Fruit fly (Drosophila melanogaster) whole organism, adult: ENCODE measurements around the gene Rtnl2.
A peak's percentile ranks its signal among the peaks of the same experiment; 100 is the strongest.

ENCODE experiments used
- CG11617 ChIP-seq: fragments of 200-800 bp; sonication (Bioruptor generic); optimal IDR thresholded peaks from 2 replicates; lab custom pipeline; 2017; ENCODE audit warnings: mild to moderate bottlenecking, missing biosample characterization, missing genetic modification reagents, missing genetic modification characterization
- CG12768 ChIP-seq: fragments of 200-800 bp; sonication (Bioruptor generic); optimal IDR thresholded peaks from 2 replicates; lab custom pipeline; 2017; ENCODE audit warnings: missing biosample characterization, missing genetic modification characterization, mild to moderate bottlenecking, moderate library complexity, missing genetic modification reagents
- CG14711 ChIP-seq: fragments of 200-800 bp; sonication (Bioruptor generic); optimal IDR thresholded peaks from 2 replicates; lab custom pipeline; 2018; ENCODE audit warnings: missing biosample characterization, mild to moderate bottlenecking, missing genetic modification characterization, moderate library complexity
- CG1620 ChIP-seq: fragments of 200-800 bp; sonication (Bioruptor generic); optimal IDR thresholded peaks from 2 replicates; lab custom pipeline; 2016; ENCODE audit warnings: missing biosample characterization, missing genetic modification characterization
- CG33017 ChIP-seq: fragments of 200-800 bp; sonication (Bioruptor generic); optimal IDR thresholded peaks from 2 replicates; lab custom pipeline; 2018; ENCODE audit warnings: missing biosample characterization, mild to moderate bottlenecking, missing genetic modification characterization, moderate library complexity
- CG5204 ChIP-seq: fragments of 200-800 bp; sonication (Bioruptor generic); optimal IDR thresholded peaks from 2 replicates; lab custom pipeline; 2016; ENCODE audit warnings: missing biosample characterization, missing genetic modification characterization
- CG7045 ChIP-seq: fragments of 200-800 bp; sonication (Bioruptor generic); optimal IDR thresholded peaks from 2 replicates; lab custom pipeline; 2017; ENCODE audit warnings: missing biosample characterization, mild to moderate bottlenecking, missing genetic modification characterization
- CG7101 ChIP-seq: fragments of 200-800 bp; sonication (Bioruptor generic); optimal IDR thresholded peaks from 2 replicates; lab custom pipeline; 2018; ENCODE audit warnings: missing biosample characterization, mild to moderate bottlenecking, missing genetic modification characterization, moderate library complexity
- Clk ChIP-seq: fragments of 200-800 bp; sonication (Bioruptor generic); optimal IDR thresholded peaks from 2 replicates; lab custom pipeline; 2017; ENCODE audit warnings: missing biosample characterization, missing genetic modification characterization
- Crg-1 ChIP-seq: fragments of 200-800 bp; sonication (Bioruptor generic); optimal IDR thresholded peaks from 2 replicates; lab custom pipeline; 2016; ENCODE audit warnings: missing biosample characterization, missing genetic modification characterization
- Hr96 ChIP-seq: fragments of 200-800 bp; sonication (Bioruptor generic); optimal IDR thresholded peaks from 2 replicates; lab custom pipeline; 2016; ENCODE audit warnings: missing biosample characterization, missing genetic modification characterization
- Mnt ChIP-seq: fragments of 200-800 bp; sonication (Bioruptor generic); optimal IDR thresholded peaks from 2 replicates; lab custom pipeline; 2016; ENCODE audit warnings: missing biosample characterization, mild to moderate bottlenecking, missing genetic modification characterization
- bab1 ChIP-seq: fragments of 200-800 bp; sonication (Bioruptor generic); optimal IDR thresholded peaks from 3 replicates; lab custom pipeline; 2019; ENCODE audit warnings: missing biosample characterization, mild to moderate bottlenecking, missing genetic modification characterization, moderate library complexity
- cic ChIP-seq: fragments of 200-800 bp; sonication (Bioruptor generic); optimal IDR thresholded peaks from 2 replicates; lab custom pipeline; 2017; ENCODE audit warnings: missing biosample characterization, mild to moderate bottlenecking, missing genetic modification characterization, moderate library complexity
- cnc ChIP-seq, 2 experiments: fragments of >200 bp; optimal IDR thresholded peaks; 2 replicates each; lab custom pipeline; 2017
- kay ChIP-seq: fragments of 200-800 bp; sonication (Bioruptor generic); peaks from one replicate; lab custom pipeline; 2016; ENCODE audit warnings: missing biosample characterization, missing genetic modification characterization, borderline replicate concordance
- ovo ChIP-seq: fragments of 200-800 bp; sonication (Bioruptor generic); optimal IDR thresholded peaks from 2 replicates; lab custom pipeline; 2016; ENCODE audit warnings: missing biosample characterization, missing genetic modification characterization
- pad ChIP-seq: fragments of 200-800 bp; sonication (Bioruptor generic); optimal IDR thresholded peaks from 3 replicates; lab custom pipeline; 2017; ENCODE audit warnings: missing biosample characterization, missing genetic modification characterization, mild to moderate bottlenecking, moderate library complexity, missing genetic modification reagents
- tj ChIP-seq: fragments of 200-800 bp; sonication (Bioruptor generic); optimal IDR thresholded peaks from 3 replicates; lab custom pipeline; 2017; ENCODE audit warnings: missing biosample characterization, mild to moderate bottlenecking, missing genetic modification characterization, moderate library complexity
- toe ChIP-seq: fragments of 200-800 bp; sonication (Bioruptor generic); optimal IDR thresholded peaks from 2 replicates; lab custom pipeline; 2016; ENCODE audit warnings: missing biosample characterization, missing genetic modification characterization

Rtnl2 gene

DNA sequence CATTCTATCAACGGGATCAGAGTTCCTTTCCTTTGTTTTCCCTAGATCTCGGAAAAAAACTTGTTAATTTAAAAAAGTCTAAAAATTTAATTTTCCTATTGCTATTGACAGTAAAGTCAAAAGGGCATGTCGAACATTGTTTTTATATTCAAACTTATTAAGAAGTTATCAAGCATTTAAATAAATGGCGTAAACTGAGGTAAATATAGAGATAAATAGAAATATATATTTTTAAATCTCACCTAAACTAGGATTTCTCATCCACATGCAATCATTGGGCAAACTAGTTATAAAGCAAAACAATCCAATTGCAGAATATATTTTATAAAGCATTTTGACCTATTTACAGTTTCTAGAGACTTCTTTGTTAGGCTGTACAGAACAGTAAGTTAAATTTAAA is 10.7 kb downstream of the Rtnl2 start, which contains the start of gene Ubc84D:
Gene Ubc84D (minus strand): TSS at position 101 of the 400 bp plus-strand sequence.
- TF ChIP-seq ovo (no peak), cic (GFP tag; lab: Kevin White, UChicago) (no peak), CG7045 (GFP tag; lab: Kevin White, UChicago) (no peak), cnc (optimal IDR thresholded peaks at IDR 0.05; lab: Kevin White, UChicago) (no peak), CG33017 (tag; lab: Kevin White, UChicago) (no peak), Clk (GFP tag; lab: Kevin White, UChicago) (no peak), CG7101 (tag; lab: Kevin White, UChicago) (no peak), CG14711 (tag; lab: Kevin White, UChicago) (no peak), CG1620 (GFP tag; lab: Kevin White, UChicago) (no peak), CG5204 (GFP tag; lab: Kevin White, UChicago) (no peak)

DNA sequence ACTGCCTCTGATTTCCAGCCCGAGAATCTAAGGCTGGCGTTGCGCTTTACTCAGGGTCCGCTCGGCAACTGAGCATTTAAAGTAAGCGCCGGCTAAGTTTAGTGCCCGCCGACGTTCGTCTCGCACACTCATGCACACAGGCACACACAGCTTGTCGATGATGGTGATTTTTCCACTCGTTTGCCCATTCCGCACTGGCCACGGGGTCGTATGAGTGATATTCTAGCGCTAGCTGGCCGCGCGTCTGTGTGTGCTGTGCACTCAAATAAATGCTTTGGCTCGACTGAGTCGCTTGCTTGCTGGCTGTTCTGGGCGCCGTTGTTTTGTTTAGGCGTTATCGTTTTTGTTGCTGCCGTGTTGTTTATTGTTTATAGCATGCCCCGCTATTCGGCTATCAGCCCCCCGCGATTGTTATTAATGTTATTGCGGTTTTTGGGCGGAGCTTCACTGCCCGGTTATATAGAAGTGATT is 14.4 kb downstream of the Rtnl2 start, which contains the start of gene alpha-Est8:
Gene alpha-Est8 (minus strand): TSS at position 72 of the 471 bp plus-strand sequence.
- TF ChIP-seq CG5204 (GFP tag; lab: Kevin White, UChicago) = peak; percentile 38
- TF ChIP-seq ovo = peak; percentile 88
- no peak for TF ChIP-seq Crg-1 (GFP tag; lab: Kevin White, UChicago)
- peak; percentile 51 for TF ChIP-seq CG33017 (tag; lab: Kevin White, UChicago)
- TF ChIP-seq cic (GFP tag; lab: Kevin White, UChicago) = peak; percentile 55
- peak; percentile 47 for TF ChIP-seq CG12768
- TF ChIP-seq CG7045 (GFP tag; lab: Kevin White, UChicago) = peak; percentile 38
- TF ChIP-seq bab1 (GFP tag; lab: Kevin White, UChicago) = no peak
- TF ChIP-seq CG1620 (GFP tag; lab: Kevin White, UChicago) = no peak
- peak; percentile 59 for TF ChIP-seq Mnt
- TF ChIP-seq toe (GFP tag; lab: Kevin White, UChicago) = peak; percentile 31
- peak; percentile 3 for TF ChIP-seq tj (GFP tag; lab: Kevin White, UChicago)
- peak; percentile 2 for TF ChIP-seq Hr96 (GFP tag; lab: Kevin White, UChicago)
- peak; percentile 10 for TF ChIP-seq Clk (GFP tag; lab: Kevin White, UChicago)
- peak; percentile 28 for TF ChIP-seq CG7101 (tag; lab: Kevin White, UChicago)
- peak; percentile 29 for TF ChIP-seq CG14711 (tag; lab: Kevin White, UChicago)
- TF ChIP-seq cnc (optimal IDR thresholded peaks at IDR 0.05; lab: Kevin White, UChicago) = no peak
- TF ChIP-seq CG11617 (GFP tag; lab: Kevin White, UChicago) = no peak
- TF ChIP-seq kay = peak; percentile 2
- TF ChIP-seq pad (GFP tag; lab: Kevin White, UChicago) = peak; percentile 14

DNA sequence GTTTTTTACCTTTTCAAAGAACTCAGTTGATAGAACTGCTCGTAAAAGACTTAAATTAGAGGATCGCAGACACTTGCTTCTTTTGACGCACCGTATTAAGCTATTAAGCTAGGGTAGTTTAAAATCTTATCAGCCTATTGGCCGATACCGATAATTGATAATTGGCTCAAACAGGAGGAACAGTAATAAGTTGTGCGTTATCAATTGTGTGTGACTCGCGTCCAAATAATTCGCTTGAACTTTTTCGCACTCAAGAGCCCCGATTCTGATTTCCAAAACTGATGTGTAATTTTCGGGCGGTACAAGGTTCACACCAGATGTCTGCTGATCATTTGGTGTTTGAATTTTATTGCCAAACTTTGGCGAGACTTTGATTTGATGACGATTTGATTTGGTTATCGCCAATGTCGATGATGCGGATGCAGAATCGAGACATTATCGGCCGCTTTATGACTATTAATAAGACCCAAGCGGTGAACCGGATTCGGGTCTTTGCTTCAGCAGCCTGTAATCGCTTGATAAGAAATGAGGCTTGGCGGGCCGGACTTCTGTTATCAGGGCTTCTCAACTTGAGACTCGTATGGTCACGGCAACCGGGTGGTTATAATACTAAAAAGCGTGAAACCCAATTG is 15.7 kb downstream of the Rtnl2 start:
- TF ChIP-seq kay = peak; percentile 64
- TF ChIP-seq cnc (optimal IDR thresholded peaks at IDR 0.05; lab: Kevin White, UChicago) = no peak

DNA sequence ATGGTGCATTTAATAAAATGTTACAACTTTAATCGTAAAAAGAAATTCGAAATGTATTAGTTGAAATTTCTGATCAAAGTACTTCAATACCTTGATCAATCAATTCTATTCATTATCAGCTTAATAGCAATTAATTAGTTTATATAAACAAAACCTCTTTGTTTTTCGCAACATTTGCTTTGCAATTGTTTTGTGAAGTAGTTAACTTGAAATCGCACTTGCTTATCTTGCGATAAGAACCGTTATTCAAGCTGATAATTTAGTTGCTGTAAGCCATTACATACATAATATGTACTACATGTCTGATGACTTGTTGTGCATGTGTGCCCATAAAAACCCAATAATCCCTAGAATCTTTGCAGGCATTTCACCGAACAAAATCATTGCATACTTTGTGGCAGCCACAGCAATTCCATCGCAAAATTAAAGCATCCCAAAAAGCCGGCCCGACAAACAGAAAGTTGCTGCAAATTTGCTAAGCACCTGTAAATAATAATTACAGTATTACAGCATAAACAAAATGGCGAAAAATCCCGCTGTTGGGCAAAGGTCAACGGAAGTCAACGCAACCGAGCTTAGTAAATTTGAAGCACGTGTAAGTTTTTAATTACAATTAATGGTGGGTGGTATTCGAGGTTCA is 21.7 kb downstream of the Rtnl2 start:
- TF ChIP-seq bab1 (GFP tag; lab: Kevin White, UChicago) = peak; percentile 5
- TF ChIP-seq tj (GFP tag; lab: Kevin White, UChicago) = peak; percentile 1
- TF ChIP-seq cic (GFP tag; lab: Kevin White, UChicago) = peak; percentile 18
- TF ChIP-seq Mnt = no peak
- TF ChIP-seq kay = peak; percentile 86
- TF ChIP-seq CG7101 (tag; lab: Kevin White, UChicago) = no peak

DNA sequence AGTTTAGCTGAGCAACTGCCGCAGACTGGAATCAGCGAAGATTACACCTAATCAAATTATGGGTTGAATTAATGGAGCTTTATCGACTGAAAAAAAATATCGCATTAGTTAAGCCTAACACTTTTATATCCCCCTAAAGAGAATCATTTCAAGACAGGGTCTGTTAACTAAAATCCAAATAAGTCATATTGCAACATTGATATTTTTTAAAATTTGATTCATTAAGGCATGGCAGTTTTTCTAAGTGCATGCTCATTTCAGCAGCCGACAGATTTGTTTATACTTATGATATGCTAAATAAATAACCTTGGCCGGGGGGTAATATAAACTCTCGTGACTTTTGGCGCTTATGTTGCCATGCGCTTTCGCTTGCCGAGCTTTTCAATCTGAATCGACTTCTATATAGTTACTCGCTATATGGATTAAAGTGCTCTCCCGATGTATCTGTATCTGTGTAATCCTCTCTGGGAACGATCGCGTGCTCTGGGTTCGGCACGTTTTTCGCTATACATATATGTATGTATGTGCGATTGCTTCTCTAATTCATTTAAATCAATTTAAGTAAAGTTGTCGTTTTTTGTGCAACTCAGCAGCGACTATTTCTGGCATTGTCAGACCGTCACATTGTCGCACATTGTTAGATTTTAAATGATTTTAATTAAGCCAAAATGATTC is 23.6 kb downstream of the Rtnl2 start:
- peak; percentile 67 for TF ChIP-seq CG14711 (tag; lab: Kevin White, UChicago)
- peak; percentile 43 for TF ChIP-seq CG7045 (GFP tag; lab: Kevin White, UChicago)
- no peak for TF ChIP-seq tj (GFP tag; lab: Kevin White, UChicago)
- TF ChIP-seq Hr96 (GFP tag; lab: Kevin White, UChicago) = no peak
- TF ChIP-seq pad (GFP tag; lab: Kevin White, UChicago) = peak; percentile 19
- no peak for TF ChIP-seq Clk (GFP tag; lab: Kevin White, UChicago)
- TF ChIP-seq CG5204 (GFP tag; lab: Kevin White, UChicago) = peak; percentile 53
- peak; percentile 2 for TF ChIP-seq CG7101 (tag; lab: Kevin White, UChicago)
- peak; percentile 74 for TF ChIP-seq kay
